Worm (Caenorhabditis elegans): ENCODE results near the gene B0410.3.
A peak's percentile ranks its signal among the peaks of the same experiment; 100 is the strongest.

ce11 chrX:2900897-2901496 lies 9.7 kb upstream of the B0410.3 start:
- TF ChIP-seq nhr-43 (tag; optimal IDR thresholded peaks at IDR 0.05; ENCODE audit: poor library complexity, severe bottlenecking) (no peak), nhr-76 (tag; optimal IDR thresholded peaks at IDR 0.05) (no peak), pha-4 (tag; optimal IDR thresholded peaks at IDR 0.05) (peak; percentile 35), unc-39 (tag; optimal IDR thresholded peaks at IDR 0.05) (no peak), skn-1 (tag; optimal IDR thresholded peaks at IDR 0.05) (no peak), aly-2 (tag; optimal IDR thresholded peaks at IDR 0.05) (no peak), lin-39 (tag; optimal IDR thresholded peaks at IDR 0.05) (no peak), elt-1 (tag; optimal IDR thresholded peaks at IDR 0.05) (no peak), ZK546.5 (tag; optimal IDR thresholded peaks at IDR 0.05) (no peak), lin-15B (tag; optimal IDR thresholded peaks at IDR 0.05) (no peak)
